Worm (Caenorhabditis elegans): ENCODE results near the gene atat-2.

The atat-2 gene

DNA sequence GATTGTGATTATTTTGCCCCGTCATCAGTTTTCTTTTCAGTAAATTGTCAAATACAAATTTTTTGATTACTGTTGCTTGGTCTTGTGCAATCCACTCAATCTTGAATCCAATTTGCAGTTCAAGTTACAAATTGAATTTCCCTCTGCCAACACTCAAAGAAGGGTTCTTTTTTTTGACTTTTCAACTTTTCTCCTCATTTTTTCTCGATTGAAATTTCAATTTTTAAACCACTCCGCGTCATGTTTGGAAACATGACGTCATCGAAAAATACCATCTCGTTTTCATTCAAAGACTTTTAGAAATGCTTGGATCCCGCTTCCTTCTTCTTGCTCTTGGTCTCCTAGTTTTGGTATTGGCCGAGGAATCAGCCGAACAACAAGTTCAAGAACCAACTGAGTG is 36.7 kb downstream of the atat-2 start, which contains the start of gene flp-7:
Gene flp-7, plus strand, starts transcription at position 301 of the 400 bp plus-strand sequence.
- no peak for TF ChIP-seq aly-1 (tag; optimal IDR thresholded peaks at IDR 0.05)

DNA sequence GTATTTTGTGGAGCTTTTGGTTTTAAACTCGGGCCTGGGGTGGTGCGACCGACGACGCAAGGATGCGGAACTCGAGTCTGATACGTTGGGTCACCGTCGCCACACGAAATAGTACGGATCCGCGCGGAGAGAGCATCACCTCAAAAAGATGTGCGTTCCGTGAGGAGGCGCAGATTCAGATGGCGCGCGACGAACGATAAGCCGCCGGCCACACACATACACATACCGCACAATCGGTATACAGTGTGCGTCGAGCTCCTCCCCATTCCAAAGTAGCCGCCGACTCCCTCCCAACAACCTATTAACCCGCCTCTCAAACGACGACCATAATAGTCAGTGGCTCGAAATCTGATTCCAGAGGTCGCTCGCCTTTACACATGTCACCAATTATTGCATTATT is 41.2 kb downstream of the atat-2 start, which contains the start of gene F49E10.2:
Gene F49E10.2, plus strand, starts transcription at position 301 of the 400 bp plus-strand sequence.
- TF ChIP-seq hmbx-1 (tag; optimal IDR thresholded peaks at IDR 0.05) (no peak), F13C5.2 (tag; optimal IDR thresholded peaks at IDR 0.05) (no peak), ceh-36 (tag; optimal IDR thresholded peaks at IDR 0.05) (no peak), scrt-1 (GFP tag; IDR thresholded peaks at IDR 0.05) (no peak), tra-4 (tag; optimal IDR thresholded peaks at IDR 0.05) (no peak), hmg-4 (GFP tag; optimal IDR thresholded peaks at IDR 0.05) (no peak), flt-1 (GFP tag; IDR thresholded peaks at IDR 0.05) (no peak), tbx-11 (GFP tag; IDR thresholded peaks at IDR 0.05) (no peak), ets-7 (tag; optimal IDR thresholded peaks at IDR 0.05) (no peak), B0310.2 (tag; optimal IDR thresholded peaks at IDR 0.05) (no peak), aly-1 (tag; optimal IDR thresholded peaks at IDR 0.05) (no peak), ama-1 (optimal IDR thresholded peaks at IDR 0.05) (no peak), sea-1 (GFP tag; conservative IDR thresholded peaks at IDR 0.05) (no peak), tbx-37 (GFP tag; conservative IDR thresholded peaks at IDR 0.05) (no peak), ceh-13 (GFP tag; optimal IDR thresholded peaks at IDR 0.05) (no peak), pes-1 (GFP tag; IDR thresholded peaks at IDR 0.05) (no peak), hnd-1 (tag; optimal IDR thresholded peaks at IDR 0.05) (no peak)

DNA sequence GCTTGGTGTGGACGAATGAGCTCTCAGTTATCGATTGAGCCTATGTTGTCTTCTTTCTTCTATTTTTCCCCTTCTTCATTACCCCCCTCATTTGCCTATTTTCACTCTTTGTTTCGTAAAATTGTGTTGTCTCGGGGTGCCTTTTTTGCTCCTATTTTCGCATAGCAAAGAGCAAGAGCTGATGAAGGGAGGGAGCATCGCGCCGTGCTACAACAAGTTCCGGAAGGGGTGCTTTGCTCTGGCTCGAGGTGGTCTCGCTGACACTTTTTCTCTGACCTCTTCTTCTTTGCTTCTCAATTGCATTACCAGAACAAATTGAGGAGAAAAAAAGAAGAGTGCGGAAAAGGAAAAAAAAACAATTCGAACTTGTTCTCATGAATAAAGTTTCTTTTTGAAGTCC is 47.1 kb downstream of the atat-2 start:
- TF ChIP-seq ceh-36 (tag; optimal IDR thresholded peaks at IDR 0.05) (no peak), aly-1 (tag; optimal IDR thresholded peaks at IDR 0.05) (no peak)

DNA sequence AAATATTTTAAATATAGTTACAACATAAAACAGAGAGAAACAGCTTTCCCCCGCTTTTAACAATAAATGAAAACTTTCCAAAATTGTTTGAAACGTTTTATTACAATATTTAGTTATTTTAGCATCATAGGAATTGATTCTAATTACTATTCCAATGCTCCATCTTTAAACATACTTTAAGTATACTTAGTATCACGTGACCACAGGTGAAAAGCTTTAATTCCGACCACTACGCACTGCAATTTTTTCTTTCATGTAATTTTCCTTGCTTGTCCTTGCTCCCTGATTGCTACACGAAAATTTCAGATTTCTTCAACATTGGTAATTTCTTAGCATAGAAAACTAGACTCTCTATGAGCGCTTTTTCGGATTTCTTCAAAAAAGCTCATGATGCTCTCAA is 48.1 kb downstream of the atat-2 start, which contains the start of gene tbc-16:
Gene tbc-16, plus strand, starts transcription at position 301 of the 400 bp plus-strand sequence.
- TF ChIP-seq hmg-4 (GFP tag; optimal IDR thresholded peaks at IDR 0.05) (no peak), ceh-36 (tag; optimal IDR thresholded peaks at IDR 0.05) (no peak), aly-1 (tag; optimal IDR thresholded peaks at IDR 0.05) (no peak), flt-1 (GFP tag; IDR thresholded peaks at IDR 0.05) (no peak), sea-1 (GFP tag; conservative IDR thresholded peaks at IDR 0.05) (no peak)

DNA sequence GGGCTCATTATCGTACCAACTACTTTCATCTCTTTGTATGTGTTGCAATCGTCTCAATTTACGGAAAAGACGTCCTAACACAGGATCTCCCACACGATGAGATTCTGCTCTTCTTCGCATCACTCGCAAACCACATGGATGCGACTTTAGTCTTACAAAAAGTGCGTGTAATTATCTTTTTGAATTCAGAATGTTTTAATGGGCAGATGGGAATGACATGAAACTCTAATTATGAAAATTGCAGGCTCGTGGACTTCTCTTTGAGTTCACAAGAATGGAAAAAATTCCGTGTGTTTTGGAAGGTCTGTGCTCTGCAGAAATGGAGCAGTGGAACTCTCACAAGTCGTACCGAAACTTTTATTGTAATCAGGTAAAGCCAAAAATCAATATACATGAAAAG is 52.6 kb downstream of the atat-2 start:
- TF ChIP-seq aly-1 (tag; optimal IDR thresholded peaks at IDR 0.05) (no peak), hmg-4 (GFP tag; optimal IDR thresholded peaks at IDR 0.05) (no peak), hnd-1 (tag; optimal IDR thresholded peaks at IDR 0.05) (no peak), ceh-13 (GFP tag; optimal IDR thresholded peaks at IDR 0.05) (no peak), ceh-36 (tag; optimal IDR thresholded peaks at IDR 0.05) (no peak), sea-1 (GFP tag; conservative IDR thresholded peaks at IDR 0.05) (no peak), hmbx-1 (tag; optimal IDR thresholded peaks at IDR 0.05) (no peak), pes-1 (GFP tag; IDR thresholded peaks at IDR 0.05) (no peak)

Measured in whole organism, early embryonic.